Fruit fly (Drosophila melanogaster): Measurements from ENCODE around the gene Gba1b.

The Gba1b gene

DNA sequence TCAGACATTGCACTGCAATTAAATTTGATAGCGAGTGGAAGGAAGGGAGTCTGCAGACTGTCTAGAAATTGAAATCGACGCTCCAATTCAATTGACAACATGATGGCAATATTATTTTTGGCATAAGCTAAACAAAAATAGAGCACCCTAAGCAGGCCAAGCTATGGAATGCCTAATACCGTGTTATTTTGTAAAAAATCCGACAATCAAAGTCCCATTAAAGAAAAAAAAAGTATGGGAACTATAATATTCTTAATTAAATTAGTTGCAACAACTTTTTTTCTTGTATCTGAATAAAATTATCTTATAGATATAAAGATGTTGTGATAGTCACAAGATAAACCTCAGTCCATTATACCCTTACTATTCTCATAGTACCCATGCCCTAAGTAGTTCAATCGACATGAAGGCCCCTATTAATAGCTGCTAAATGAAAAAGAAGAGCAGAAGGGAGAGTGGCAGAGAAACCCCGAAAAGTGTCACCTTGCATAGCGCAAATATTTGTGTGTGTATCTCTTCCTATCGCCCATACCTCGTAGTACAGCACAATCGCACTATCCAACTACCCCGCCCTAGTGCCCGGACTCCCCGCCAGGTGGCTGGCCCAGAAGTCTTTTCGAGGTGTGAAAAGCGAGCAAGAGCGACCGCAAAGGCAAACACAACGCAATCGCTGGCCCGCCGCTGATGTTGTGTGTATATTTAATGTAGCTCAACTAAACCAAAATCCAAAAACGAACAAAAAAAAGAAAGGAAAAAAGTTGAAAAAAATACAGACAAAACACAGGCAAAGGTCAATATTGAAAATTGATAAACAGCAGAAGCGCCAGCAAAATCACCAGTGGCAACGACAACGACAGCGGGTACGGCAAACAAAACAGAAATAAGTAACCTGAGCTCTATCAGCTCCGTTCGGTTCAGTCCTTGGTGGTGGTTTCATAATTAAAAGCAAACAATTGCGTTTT is 47.0 kb upstream of the Gba1b start (continued):
- peak; percentile 29 for TF ChIP-seq HmgD (GFP tag; optimal IDR thresholded peaks at IDR 0.05)
- peak; percentile 95 for TF ChIP-seq CG33557 (GFP tag; optimal IDR thresholded peaks at IDR 0.05)
- TF ChIP-seq grn (GFP tag; optimal IDR thresholded peaks at IDR 0.05): peak; percentile 43
- peak; percentile 48 for TF ChIP-seq disco-r (GFP tag; optimal IDR thresholded peaks at IDR 0.05)
- peak; percentile 63 for TF ChIP-seq CG8924 (tag; optimal IDR thresholded peaks at IDR 0.05)
- no peak for TF ChIP-seq Opbp (GFP tag; IDR thresholded peaks at IDR 0.05; ENCODE audit: partially characterized antibody)
- peak in 1 of 2 experiments; percentile 25 for TF ChIP-seq Eip74EF (GFP tag; optimal IDR thresholded peaks at IDR 0.05)
- TF ChIP-seq Dip2 (GFP tag; IDR thresholded peaks at IDR 0.05): no peak
- TF ChIP-seq CG17912 (GFP tag; optimal IDR thresholded peaks at IDR 0.05): peak; percentile 43
- TF ChIP-seq CG13624 (GFP tag; optimal IDR thresholded peaks at IDR 0.05): peak; percentile 17
- TF ChIP-seq NK7.1 (GFP tag; optimal IDR thresholded peaks at IDR 0.05): peak; percentile 83
- peak; percentile 47; the same call in 1 of the 2 replicates for TF ChIP-seq sob (GFP tag; IDR thresholded peaks at IDR 0.05)
- TF ChIP-seq wdn (GFP tag; IDR thresholded peaks at IDR 0.05): 0 out of 2 replicates have a peak, but pooled peaks have one; percentile 34
- no peak for TF ChIP-seq knrl (GFP tag; IDR thresholded peaks at IDR 0.05; ENCODE audit: partially characterized antibody)
- TF ChIP-seq Hr78 (GFP tag; optimal IDR thresholded peaks at IDR 0.05): peak in 1 of 2 experiments; percentile 79
- TF ChIP-seq pb (GFP tag; optimal IDR thresholded peaks at IDR 0.05): peak; percentile 46
- TF ChIP-seq klu (GFP tag; IDR thresholded peaks at IDR 0.05): no peak
- peak; percentile 79 for TF ChIP-seq her (GFP tag; optimal IDR thresholded peaks at IDR 0.05)
- no peak for TF ChIP-seq cas (GFP tag; IDR thresholded peaks at IDR 0.05)
- TF ChIP-seq trh (GFP tag; optimal IDR thresholded peaks at IDR 0.05): peak; percentile 38
- TF ChIP-seq caup (GFP tag; optimal IDR thresholded peaks at IDR 0.05; ENCODE audit: severe bottlenecking): peak; percentile 49
- TF ChIP-seq CG12299 (tag; optimal IDR thresholded peaks at IDR 0.05): peak; percentile 44
- no peak for TF ChIP-seq emc (GFP tag; optimal IDR thresholded peaks at IDR 0.05)
- TF ChIP-seq gcm2 (GFP tag; optimal IDR thresholded peaks at IDR 0.05): peak; percentile 33
- 0 out of 2 replicates have a peak, but pooled peaks have one; percentile 24 for TF ChIP-seq esg (GFP tag; conservative IDR thresholded peaks at IDR 0.05)
- TF ChIP-seq lab (GFP tag; optimal IDR thresholded peaks at IDR 0.05): peak; percentile 80
- peak; percentile 37 for TF ChIP-seq Spps (tag; optimal IDR thresholded peaks at IDR 0.05)
- TF ChIP-seq Vsx1 (GFP tag; optimal IDR thresholded peaks at IDR 0.05): peak; percentile 79
- TF ChIP-seq CG7556 (GFP tag; optimal IDR thresholded peaks at IDR 0.05): peak; percentile 78
- TF ChIP-seq CG17359 (tag; optimal IDR thresholded peaks at IDR 0.05): peak; percentile 61
- TF ChIP-seq CG17361 (GFP tag; IDR thresholded peaks at IDR 0.05): peak; percentile 67
- peak; percentile 63 for TF ChIP-seq CG6689 (GFP tag; IDR thresholded peaks at IDR 0.05)
- TF ChIP-seq Asciz (GFP tag; optimal IDR thresholded peaks at IDR 0.05): peak; percentile 84
- peak; percentile 28 for TF ChIP-seq sima (GFP tag; optimal IDR thresholded peaks at IDR 0.05)
- TF ChIP-seq Myb (GFP tag; optimal IDR thresholded peaks at IDR 0.05): peak; percentile 25
- no peak for TF ChIP-seq Lpt (GFP tag; optimal IDR thresholded peaks at IDR 0.05)
- TF ChIP-seq maf-S (GFP tag; optimal IDR thresholded peaks at IDR 0.05): peak; percentile 55
- TF ChIP-seq CG11723 (GFP tag; optimal IDR thresholded peaks at IDR 0.05): peak; percentile 62
- no peak for TF ChIP-seq Oaz (GFP tag; IDR thresholded peaks at IDR 0.05)
- peak; percentile 59 for TF ChIP-seq CG3163 (GFP tag; optimal IDR thresholded peaks at IDR 0.05)
- TF ChIP-seq kni (GFP tag; optimal IDR thresholded peaks at IDR 0.05): peak; percentile 90
- TF ChIP-seq CG12219 (GFP tag; optimal IDR thresholded peaks at IDR 0.05): peak; percentile 52
- TF ChIP-seq ase (GFP tag; IDR thresholded peaks at IDR 0.05): peak; percentile 25; the same call in 1 of the 3 replicates
- TF ChIP-seq Sin3A (optimal IDR thresholded peaks at IDR 0.05): no peak
- TF ChIP-seq CG15269 (tag; optimal IDR thresholded peaks at IDR 0.05): peak; percentile 48
- peak; percentile 50 for TF ChIP-seq CG10147 (GFP tag; optimal IDR thresholded peaks at IDR 0.05)
- TF ChIP-seq chm (GFP tag; IDR thresholded peaks at IDR 0.05): peak; percentile 86; the same call in 1 of the 2 replicates
- TF ChIP-seq br (optimal IDR thresholded peaks at IDR 0.05): no peak
